Fruit fly (Drosophila melanogaster) whole organism, embryonic: Measurements from ENCODE around the gene CG12379.

Experiments used
- Ada2b ChIP-seq: fragments of 200-800 bp; sonication (Bioruptor generic); IDR thresholded peaks from 2 replicates; pipeline ENCODE4 v1.3.6; 2022; ENCODE audit warnings: missing biosample characterization, missing genetic modification characterization
- Atf-2 ChIP-seq: fragments of 200-800 bp; sonication (Bioruptor generic); optimal IDR thresholded peaks from 2 replicates; lab custom pipeline; 2016; ENCODE audit warnings: missing biosample characterization, missing genetic modification characterization
- Awh ChIP-seq: fragments of 200-800 bp; sonication (Bioruptor generic); IDR thresholded peaks from 2 replicates; pipeline ENCODE4, ENCODE4 v1.3.6; 2022; ENCODE audit warnings: missing biosample characterization, missing genetic modification characterization
- Bdp1 ChIP-seq: fragments of 200-800 bp; sonication (Bioruptor generic); optimal IDR thresholded peaks from 3 replicates; lab custom pipeline; 2016; ENCODE audit warnings: missing biosample characterization, missing genetic modification characterization
- CG10565 ChIP-seq: fragments of 200-800 bp; sonication (Bioruptor generic); optimal IDR thresholded peaks from 3 replicates; lab custom pipeline; 2016; ENCODE audit warnings: missing biosample characterization, mild to moderate bottlenecking, missing genetic modification characterization
- CG12299 ChIP-seq: fragments of 200-800 bp; sonication (Bioruptor generic); optimal IDR thresholded peaks from 2 replicates; lab custom pipeline; 2018; ENCODE audit warnings: missing biosample characterization, mild to moderate bottlenecking, missing genetic modification characterization
- CG14710 ChIP-seq: fragments of 200-800 bp; sonication (Bioruptor generic); optimal IDR thresholded peaks from 3 replicates; lab custom pipeline; 2019; ENCODE audit warnings: missing biosample characterization, mild to moderate bottlenecking, missing genetic modification characterization, moderate library complexity
- CG15514 ChIP-seq: fragments of 200-800 bp; sonication (Bioruptor generic); optimal IDR thresholded peaks from 3 replicates; lab custom pipeline; 2017; ENCODE audit warnings: missing biosample characterization, missing genetic modification characterization, mild to moderate bottlenecking, moderate library complexity, missing genetic modification reagents
- CG18011 ChIP-seq: fragments of 200-800 bp; sonication (Bioruptor generic); optimal IDR thresholded peaks from 2 replicates; lab custom pipeline; 2017; ENCODE audit warnings: missing biosample characterization, missing genetic modification characterization, mild to moderate bottlenecking, moderate library complexity, missing genotype
- CG18262 ChIP-seq: fragments of 200-800 bp; optimal IDR thresholded peaks from 3 replicates; lab custom pipeline; 2019; ENCODE audit warnings: missing biosample characterization, mild to moderate bottlenecking, missing genetic modification characterization, moderate library complexity
- CG2116 ChIP-seq: fragments of 200-800 bp; sonication (Bioruptor generic); optimal IDR thresholded peaks from 3 replicates; lab custom pipeline; 2018; ENCODE audit warnings: missing biosample characterization, mild to moderate bottlenecking, missing genetic modification characterization
- CG30020 ChIP-seq: fragments of 200-800 bp; optimal IDR thresholded peaks from 2 replicates; lab custom pipeline; 2019; ENCODE audit warnings: missing biosample characterization, mild to moderate bottlenecking, missing genetic modification characterization, moderate library complexity
- CG30403 ChIP-seq: fragments of 200-800 bp; sonication (Bioruptor generic); optimal IDR thresholded peaks from 3 replicates; lab custom pipeline; 2016; ENCODE audit warnings: missing biosample characterization, missing genetic modification characterization
- CG3065 ChIP-seq: fragments of 200-800 bp; sonication (Bioruptor generic); optimal IDR thresholded peaks from 2 replicates; lab custom pipeline; 2016; ENCODE audit warnings: missing biosample characterization, missing genetic modification characterization
- CG31365 ChIP-seq: fragments of 200-800 bp; sonication (Bioruptor generic); optimal IDR thresholded peaks from 2 replicates; lab custom pipeline; 2018; ENCODE audit warnings: missing biosample characterization, mild to moderate bottlenecking, missing genetic modification characterization
- CG31441 ChIP-seq: fragments of 200-800 bp; sonication (Bioruptor generic); IDR thresholded peaks from 2 replicates; pipeline ENCODE4 v1.3.6; 2022; ENCODE audit warnings: missing biosample characterization, missing genetic modification characterization
- CG43689 ChIP-seq: fragments of 200-800 bp; sonication (Bioruptor generic); IDR thresholded peaks from 2 replicates; pipeline ENCODE4 v1.3.6; 2022; ENCODE audit warnings: missing biosample characterization, missing genetic modification characterization
- CG7963 ChIP-seq: fragments of 200-800 bp; sonication (Bioruptor generic); IDR thresholded peaks from 3 replicates; pipeline ENCODE4 v1.3.6; 2022; ENCODE audit warnings: missing biosample characterization, missing genetic modification characterization; ENCODE audit not compliant: partially characterized antibody
- Dad ChIP-seq: fragments of 200-800 bp; sonication (Bioruptor generic); optimal IDR thresholded peaks from 3 replicates; lab custom pipeline; 2016; ENCODE audit warnings: missing biosample characterization, missing genetic modification characterization
- H2.0 ChIP-seq: fragments of 200-800 bp; sonication (Bioruptor generic); IDR thresholded peaks from 2 replicates; pipeline ENCODE4 v1.3.6; 2022; ENCODE audit warnings: missing biosample characterization, missing genetic modification characterization
- HHEX ChIP-seq: fragments of 200-800 bp; sonication (Bioruptor generic); optimal IDR thresholded peaks from 3 replicates; lab custom pipeline; 2017; ENCODE audit warnings: missing biosample characterization, mild to moderate bottlenecking, missing genetic modification characterization, missing genetic modification reagents
- Oli ChIP-seq: fragments of 200-800 bp; sonication (Bioruptor generic); optimal IDR thresholded peaks from 2 replicates; lab custom pipeline; 2018; ENCODE audit warnings: missing biosample characterization, mild to moderate bottlenecking, missing genetic modification characterization, moderate library complexity
- Sry-β ChIP-seq: fragments of 200-800 bp; sonication (Bioruptor generic); optimal IDR thresholded peaks from 2 replicates; lab custom pipeline; 2018; ENCODE audit warnings: missing biosample characterization, mild to moderate bottlenecking, missing genetic modification characterization, moderate library complexity
- TFAM ChIP-seq: fragments of 200-800 bp; sonication (Bioruptor generic); optimal IDR thresholded peaks from 2 replicates; lab custom pipeline; 2017; ENCODE audit warnings: missing biosample characterization, missing genetic modification characterization, inconsistent platforms
- ac ChIP-seq: fragments of 200-800 bp; sonication (Bioruptor generic); optimal IDR thresholded peaks from 3 replicates; lab custom pipeline; 2017; ENCODE audit warnings: missing biosample characterization, mild to moderate bottlenecking, missing genetic modification characterization
- ap ChIP-seq: fragments of 200-800 bp; sonication (Bioruptor generic); IDR thresholded peaks from 2 replicates; pipeline ENCODE4 v1.3.6; 2022; ENCODE audit warnings: missing biosample characterization, missing genetic modification characterization
- ato ChIP-seq: fragments of 200-800 bp; sonication (Bioruptor generic); IDR thresholded peaks from 2 replicates; pipeline ENCODE4 v1.3.6; 2022; ENCODE audit warnings: missing biosample characterization, missing genetic modification characterization; ENCODE audit not compliant: partially characterized antibody
- crp ChIP-seq, 2 experiments: fragments of 200-800 bp; sonication (Bioruptor generic); optimal IDR thresholded peaks; 2 replicates in 1 of 2; 3 replicates in 1 of 2; lab custom pipeline; 2017; ENCODE audit warnings: missing biosample characterization in 2 of 2, missing genetic modification characterization in 2 of 2, mild to moderate bottlenecking in 1 of 2, moderate library complexity in 1 of 2
- en ChIP-seq: fragments of 200-800 bp; sonication (Bioruptor generic); optimal IDR thresholded peaks from 2 replicates; lab custom pipeline; 2016; ENCODE audit warnings: missing biosample characterization, missing genetic modification characterization
- esg ChIP-seq: fragments of 200-800 bp; sonication (Bioruptor generic); conservative IDR thresholded peaks from 2 replicates; pipeline ENCODE4 v1.3.6; 2022; ENCODE audit warnings: missing biosample characterization, missing genetic modification characterization
- fd102C ChIP-seq: fragments of 200-800 bp; sonication (Bioruptor generic); optimal IDR thresholded peaks from 2 replicates; lab custom pipeline; 2018; ENCODE audit warnings: missing biosample characterization, mild to moderate bottlenecking, missing genetic modification characterization, moderate library complexity
- fu2 ChIP-seq: fragments of 200-800 bp; sonication (Bioruptor generic); optimal IDR thresholded peaks from 2 replicates; lab custom pipeline; 2016; ENCODE audit warnings: missing biosample characterization, missing genetic modification characterization
- ham ChIP-seq: fragments of 200-800 bp; sonication (Bioruptor generic); IDR thresholded peaks from 2 replicates; pipeline ENCODE4 v1.3.6; 2022; ENCODE audit warnings: missing biosample characterization, missing genetic modification characterization
- insv ChIP-seq, 2 experiments: fragments of 200-800 bp; sonication (Bioruptor generic); optimal IDR thresholded peaks; 3 replicates each; lab custom pipeline; 2016 to 2018; ENCODE audit warnings: missing biosample characterization in 2 of 2, missing genetic modification characterization in 2 of 2
- jing ChIP-seq: fragments of 200-800 bp; sonication (Bioruptor generic); optimal IDR thresholded peaks from 2 replicates; lab custom pipeline; 2018; ENCODE audit warnings: missing biosample characterization, mild to moderate bottlenecking, missing genetic modification characterization
- lilli ChIP-seq: fragments of 200-800 bp; sonication (Bioruptor generic); optimal IDR thresholded peaks from 3 replicates; lab custom pipeline; 2016; ENCODE audit warnings: missing biosample characterization, missing genetic modification characterization
- org-1 ChIP-seq: fragments of 200-800 bp; sonication (Bioruptor generic); optimal IDR thresholded peaks from 2 replicates; lab custom pipeline; 2017; ENCODE audit warnings: missing biosample characterization, missing genetic modification characterization
- otp ChIP-seq: fragments of 200-800 bp; sonication (Bioruptor generic); IDR thresholded peaks from 3 replicates; pipeline ENCODE4, ENCODE4 v1.3.6; 2022; ENCODE audit warnings: missing biosample characterization, missing genetic modification characterization
- pfk ChIP-seq: fragments of 200-800 bp; sonication (Bioruptor generic); optimal IDR thresholded peaks from 2 replicates; lab custom pipeline; 2018; ENCODE audit warnings: missing biosample characterization, mild to moderate bottlenecking, missing genetic modification characterization, moderate library complexity
- rib ChIP-seq: fragments of 200-800 bp; sonication (Bioruptor generic); IDR thresholded peaks from 2 replicates; pipeline ENCODE4 v1.3.6; 2022; ENCODE audit warnings: missing biosample characterization, missing genetic modification characterization
- row ChIP-seq: fragments of 200-800 bp; sonication (Bioruptor generic); IDR thresholded peaks from 3 replicates; pipeline ENCODE4 v1.3.6; 2022; ENCODE audit warnings: missing biosample characterization, missing genetic modification characterization
- run ChIP-seq: fragments of 200-800 bp; sonication (Bioruptor generic); optimal IDR thresholded peaks from 3 replicates; lab custom pipeline; 2018; ENCODE audit warnings: missing biosample characterization, mild to moderate bottlenecking, missing genetic modification characterization
- sqz ChIP-seq: fragments of 200-800 bp; sonication (Bioruptor generic); optimal IDR thresholded peaks from 3 replicates; lab custom pipeline; 2018; ENCODE audit warnings: missing biosample characterization, mild to moderate bottlenecking, missing genetic modification characterization
- sug ChIP-seq: fragments of 200-800 bp; optimal IDR thresholded peaks from 2 replicates; lab custom pipeline; 2019; ENCODE audit warnings: missing biosample characterization, mild to moderate bottlenecking, missing genetic modification characterization, moderate library complexity
- trem ChIP-seq: fragments of 200-800 bp; optimal IDR thresholded peaks from 3 replicates; lab custom pipeline; 2019; ENCODE audit warnings: missing biosample characterization, mild to moderate bottlenecking, missing genetic modification characterization, moderate library complexity
- unc-4 ChIP-seq: fragments of 200-800 bp; sonication (Bioruptor generic); IDR thresholded peaks from 2 replicates; pipeline ENCODE4 v1.3.6; 2022; ENCODE audit warnings: missing biosample characterization, missing genetic modification characterization; ENCODE audit not compliant: partially characterized antibody
- usp ChIP-seq: fragments of >200 bp; optimal IDR thresholded peaks from 2 replicates; lab custom pipeline; 2017; ENCODE audit warnings: missing biosample characterization, missing genetic modification characterization
- z ChIP-seq: fragments of 200-800 bp; sonication (Bioruptor generic); IDR thresholded peaks from 3 replicates; pipeline ENCODE4 v1.3.6; 2022; ENCODE audit warnings: missing biosample characterization, missing genetic modification characterization

The CG12379 gene

DNA sequence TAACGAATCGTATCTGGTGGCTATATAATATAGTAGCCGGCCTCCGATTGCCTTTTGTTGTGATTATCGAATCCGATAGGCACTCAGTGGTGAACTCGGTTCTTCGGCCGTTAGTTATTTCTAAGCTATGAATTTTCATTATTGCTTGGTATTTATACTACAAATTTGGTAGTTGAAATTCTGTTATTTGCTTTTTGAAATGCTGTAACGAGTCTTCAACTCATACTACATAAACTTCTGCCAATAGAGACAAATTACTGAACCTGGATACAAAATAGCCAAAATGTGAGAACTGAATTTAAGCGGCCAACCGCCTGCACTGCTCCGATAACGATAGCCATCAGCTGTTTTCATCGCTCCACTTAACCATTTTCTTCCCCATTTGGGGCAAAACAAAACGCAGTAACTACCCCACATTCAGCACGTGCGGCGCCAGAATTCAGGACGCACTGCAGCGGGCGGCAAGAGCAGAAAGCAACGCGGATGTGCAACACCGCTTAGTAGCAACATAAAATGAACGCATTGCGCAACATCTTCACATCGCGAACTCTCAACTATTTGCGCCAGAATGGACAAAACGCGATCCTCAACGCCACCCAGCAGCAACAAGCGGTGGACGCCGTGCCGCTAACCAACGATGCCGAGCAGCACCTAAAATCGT is 5.2 kb upstream of the CG12379 start, which contains the start of the genes CG11679 and CG8206 (continued):
- TF ChIP-seq ham (GFP tag; lab: Robert Waterston, UW) = no peak
- TF ChIP-seq, all 482 proteins: peak for 161

DNA sequence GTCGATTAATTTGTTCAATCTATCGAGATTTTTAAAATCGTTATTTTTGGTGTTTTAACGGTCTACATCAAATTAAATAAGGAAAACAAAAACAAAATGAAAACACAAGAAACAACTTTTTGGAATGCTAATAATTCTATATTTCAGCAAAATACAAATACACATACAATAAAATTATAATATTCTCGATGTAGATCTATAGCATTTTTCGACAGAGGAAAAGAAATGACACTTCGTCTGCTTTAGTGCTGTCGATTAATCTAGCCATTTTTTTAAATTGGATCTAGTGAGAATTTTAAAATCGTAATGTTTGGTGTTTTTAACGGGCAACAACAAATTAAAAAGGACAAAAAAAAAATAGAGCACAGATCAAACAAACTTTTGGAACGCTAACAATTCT is 3.3 kb upstream of the CG12379 start, which contains the start of gene Arp6:
Gene Arp6 (minus strand): TSS at position 11 of the 400 bp plus-strand sequence.
- TF ChIP-seq unc-4 = 0 out of 2 replicates have a peak, but pooled peaks have one; percentile 24
- TF ChIP-seq CG43689 (GFP tag; lab: Robert Waterston, UW) = no peak
- no peak for TF ChIP-seq CG7963 (GFP tag; lab: Robert Waterston, UW)
- no peak for TF ChIP-seq CG3065 (GFP tag; lab: Kevin White, UChicago)
- no peak for TF ChIP-seq CG12299
- TF ChIP-seq CG18262 (tag; lab: Kevin White, UChicago) = no peak
- no peak for TF ChIP-seq sqz (GFP tag; lab: Kevin White, UChicago)
- TF ChIP-seq CG14710 (tag; lab: Kevin White, UChicago) = peak; percentile 26
- peak; percentile 6 for TF ChIP-seq sug
- no peak for TF ChIP-seq H2.0 (GFP tag; lab: Robert Waterston, UW)
- no peak for TF ChIP-seq usp (GFP tag; lab: Kevin White, UChicago)
- TF ChIP-seq insv (GFP tag; optimal IDR thresholded peaks at IDR 0.05; lab: Kevin White, UChicago) = no peak
- TF ChIP-seq CG18011 = no peak
- no peak for TF ChIP-seq jing
- peak; percentile 93 for TF ChIP-seq Sry-β (GFP tag; lab: Kevin White, UChicago)
- no peak for TF ChIP-seq esg
- TF ChIP-seq fd102C (GFP tag; lab: Kevin White, UChicago) = no peak
- TF ChIP-seq CG2116 (GFP tag; lab: Kevin White, UChicago) = peak; percentile 40
- no peak for TF ChIP-seq en (GFP tag; lab: Kevin White, UChicago)
- peak; percentile 26 for TF ChIP-seq CG15514 (GFP tag; lab: Kevin White, UChicago)
- no peak for TF ChIP-seq Ada2b (GFP tag; lab: Robert Waterston, UW)
- no peak for TF ChIP-seq Bdp1
- TF ChIP-seq Atf-2 (GFP tag; lab: Kevin White, UChicago) = no peak
- TF ChIP-seq z = no peak
- TF ChIP-seq pfk (GFP tag; lab: Kevin White, UChicago) = no peak
- no peak for TF ChIP-seq Dad (GFP tag; lab: Kevin White, UChicago)
- TF ChIP-seq HHEX (GFP tag; lab: Kevin White, UChicago) = no peak
- TF ChIP-seq org-1 = no peak
- TF ChIP-seq crp (GFP tag; optimal IDR thresholded peaks at IDR 0.05; lab: Kevin White, UChicago) = peak in 1 of 2 experiments; percentile 65
- peak; percentile 61 for TF ChIP-seq row
- TF ChIP-seq CG31441 = no peak
- peak; percentile 1 for TF ChIP-seq CG30020 (tag; lab: Kevin White, UChicago)
- no peak for TF ChIP-seq rib (GFP tag; lab: Robert Waterston, UW)
- no peak for TF ChIP-seq ac (GFP tag; lab: Kevin White, UChicago)
- TF ChIP-seq TFAM = no peak
- TF ChIP-seq ato (GFP tag; lab: Robert Waterston, UW) = no peak
- no peak for TF ChIP-seq Oli (tag; lab: Kevin White, UChicago)
- TF ChIP-seq CG10565 (GFP tag; lab: Kevin White, UChicago) = no peak
- no peak for TF ChIP-seq run (tag; lab: Kevin White, UChicago)
- TF ChIP-seq lilli (GFP tag; lab: Kevin White, UChicago) = no peak
- TF ChIP-seq CG30403 (GFP tag; lab: Kevin White, UChicago) = no peak
- TF ChIP-seq CG31365 (tag; lab: Kevin White, UChicago) = no peak
- TF ChIP-seq fu2 (GFP tag; lab: Kevin White, UChicago) = no peak
- no peak for TF ChIP-seq ap (GFP tag; lab: Robert Waterston, UW)
- TF ChIP-seq trem = peak; percentile 29
- TF ChIP-seq otp (GFP tag; lab: Robert Waterston, UW) = no peak
- TF ChIP-seq Awh = no peak
